Worm (Caenorhabditis elegans) whole organism, mixed stage, embryonic: Measurements from ENCODE around the gene btb-4.

Source experiments
- ces-1 ChIP-seq: fragments of 150-350 bp; optimal IDR thresholded peaks from 2 replicates; lab custom pipeline; 2014; ENCODE audit warnings: missing biosample characterization, missing genetic modification reagents, missing genetic modification characterization
- flh-1 ChIP-seq: fragments of 200-800 bp; sonication (Bioruptor generic); optimal IDR thresholded peaks from 2 replicates; lab custom pipeline; 2018; ENCODE audit warnings: mild to moderate bottlenecking, missing genetic modification characterization, moderate library complexity, missing compliant biosample characterization
- lin-13 ChIP-seq: fragments of 150-350 bp; optimal IDR thresholded peaks from 2 replicates; lab custom pipeline; 2014; ENCODE audit warnings: missing biosample characterization, missing genetic modification characterization
- mep-1 ChIP-seq: fragments of 150-350 bp; optimal IDR thresholded peaks from 2 replicates; lab custom pipeline; 2017; ENCODE audit warnings: missing biosample characterization, missing genetic modification reagents, missing genetic modification characterization, inconsistent platforms
- nhr-2 ChIP-seq: fragments of 150-350 bp; optimal IDR thresholded peaks from 2 replicates; lab custom pipeline; 2014; ENCODE audit warnings: missing biosample characterization, missing genetic modification characterization
- nhr-28 ChIP-seq: fragments of 150-350 bp; optimal IDR thresholded peaks from 2 replicates; lab custom pipeline; 2014; ENCODE audit warnings: missing biosample characterization, missing genetic modification characterization
- nhr-76 ChIP-seq: sonication (generic microtip); optimal IDR thresholded peaks from 2 replicates; lab custom pipeline; 2017; ENCODE audit warnings: missing biosample characterization, missing genetic modification characterization
- pha-4 ChIP-seq: fragments of 150-350 bp; optimal IDR thresholded peaks from 2 replicates; lab custom pipeline; 2018; ENCODE audit warnings: missing biosample characterization, missing genetic modification reagents, missing genetic modification characterization
- snpc-4 ChIP-seq: fragments of 150-350 bp; optimal IDR thresholded peaks from 2 replicates; lab custom pipeline; 2014; ENCODE audit warnings: missing biosample characterization, missing genetic modification characterization
- tbx-8 ChIP-seq: fragments of 200-800 bp; sonication (Bioruptor generic); optimal IDR thresholded peaks from 2 replicates; lab custom pipeline; 2018; ENCODE audit warnings: mild to moderate bottlenecking, missing genetic modification characterization, moderate library complexity, missing compliant biosample characterization
- unc-39 ChIP-seq: fragments of 150-350 bp; optimal IDR thresholded peaks from 2 replicates; lab custom pipeline; 2014; ENCODE audit warnings: missing biosample characterization, missing genetic modification characterization
- unc-62 ChIP-seq: fragments of 150-350 bp; optimal IDR thresholded peaks from 2 replicates; lab custom pipeline; 2014; ENCODE audit warnings: missing biosample characterization, missing genetic modification reagents, missing genetic modification characterization
- ztf-11 ChIP-seq: fragments of 150-350 bp; optimal IDR thresholded peaks from 2 replicates; lab custom pipeline; 2014; ENCODE audit warnings: missing biosample characterization, missing genetic modification characterization

DNA sequence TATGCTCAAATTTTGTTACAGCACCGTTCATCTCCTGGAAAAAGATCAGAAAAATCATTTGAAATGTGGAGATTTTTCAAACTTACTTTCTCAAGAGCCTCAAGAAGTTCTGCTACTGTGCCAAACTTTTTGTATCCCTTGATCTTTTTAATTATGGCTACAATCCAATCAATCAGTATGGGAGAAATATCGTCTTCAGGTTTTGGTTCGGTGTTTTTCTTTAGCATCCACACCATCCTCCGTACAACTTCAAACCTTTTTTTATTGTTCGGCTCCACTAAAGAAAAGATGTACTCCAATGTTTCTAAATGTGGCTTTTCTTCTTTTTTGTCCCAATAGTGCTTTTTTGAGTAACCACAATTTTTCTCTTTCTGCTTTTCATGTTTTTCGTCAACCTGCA, 44.4 kb downstream of the btb-4 start:
- TF ChIP-seq unc-62 (no peak), lin-13 (tag; lab: Kevin White, UChicago) (no peak), nhr-76 (tag; lab: Kevin White, UChicago) (no peak), tbx-8 (GFP tag; lab: Kevin White, UChicago) (no peak), ces-1 (GFP tag; lab: Kevin White, UChicago) (no peak), mep-1 (tag; lab: Kevin White, UChicago) (no peak), unc-39 (tag; lab: Kevin White, UChicago) (no peak), nhr-2 (no peak), nhr-28 (tag; lab: Kevin White, UChicago) (no peak), snpc-4 (no peak), flh-1 (GFP tag; lab: Kevin White, UChicago) (no peak), ztf-11 (tag; lab: Kevin White, UChicago) (no peak), pha-4 (no peak)
